Worm (Caenorhabditis elegans) whole organism, early embryonic: ENCODE results near the gene F08G12.1.

Experiments used
- B0310.2 ChIP-seq: sonication (generic microtip); optimal IDR thresholded peaks from 2 replicates; lab custom pipeline; 2016; ENCODE audit warnings: mild to moderate bottlenecking, missing genetic modification characterization, missing compliant biosample characterization
- aly-1 ChIP-seq: sonication (generic microtip); optimal IDR thresholded peaks from 2 replicates; lab custom pipeline; 2016; ENCODE audit warnings: missing genetic modification characterization, missing compliant biosample characterization
- ama-1 ChIP-seq: fragments of 150-350 bp; optimal IDR thresholded peaks from 2 replicates; lab custom pipeline; 2014
- ceh-13 ChIP-seq: fragments of 200-800 bp; sonication (Bioruptor generic); optimal IDR thresholded peaks from 2 replicates; lab custom pipeline; 2018; ENCODE audit warnings: mild to moderate bottlenecking, missing genetic modification characterization, missing compliant biosample characterization
- flt-1 ChIP-seq: fragments of 200-800 bp; sonication (Bioruptor generic); IDR thresholded peaks from 2 replicates; pipeline ENCODE4 v1.3.6; 2022; ENCODE audit warnings: missing genetic modification characterization, missing compliant biosample characterization
- hnd-1 ChIP-seq: sonication (generic microtip); optimal IDR thresholded peaks from 2 replicates; lab custom pipeline; 2016; ENCODE audit warnings: missing genetic modification characterization, missing compliant biosample characterization
- scrt-1 ChIP-seq: fragments of 200-800 bp; sonication (Bioruptor generic); IDR thresholded peaks from 2 replicates; pipeline ENCODE4 v1.3.6; 2022; ENCODE audit warnings: missing genetic modification characterization, missing compliant biosample characterization
- sea-1 ChIP-seq: fragments of 200-800 bp; sonication (Bioruptor generic); conservative IDR thresholded peaks from 2 replicates; pipeline ENCODE4 v1.3.6; 2022; ENCODE audit warnings: missing genetic modification characterization, missing compliant biosample characterization
- tbx-11 ChIP-seq: fragments of 200-800 bp; sonication (Bioruptor generic); IDR thresholded peaks from 2 replicates; pipeline ENCODE4 v1.3.6; 2022; ENCODE audit warnings: missing genetic modification characterization, missing compliant biosample characterization
- tbx-37 ChIP-seq: fragments of 200-800 bp; sonication (Bioruptor generic); conservative IDR thresholded peaks from 2 replicates; pipeline ENCODE4 v1.3.6; 2022; ENCODE audit warnings: missing genetic modification reagents, missing genetic modification characterization, missing compliant biosample characterization

DNA sequence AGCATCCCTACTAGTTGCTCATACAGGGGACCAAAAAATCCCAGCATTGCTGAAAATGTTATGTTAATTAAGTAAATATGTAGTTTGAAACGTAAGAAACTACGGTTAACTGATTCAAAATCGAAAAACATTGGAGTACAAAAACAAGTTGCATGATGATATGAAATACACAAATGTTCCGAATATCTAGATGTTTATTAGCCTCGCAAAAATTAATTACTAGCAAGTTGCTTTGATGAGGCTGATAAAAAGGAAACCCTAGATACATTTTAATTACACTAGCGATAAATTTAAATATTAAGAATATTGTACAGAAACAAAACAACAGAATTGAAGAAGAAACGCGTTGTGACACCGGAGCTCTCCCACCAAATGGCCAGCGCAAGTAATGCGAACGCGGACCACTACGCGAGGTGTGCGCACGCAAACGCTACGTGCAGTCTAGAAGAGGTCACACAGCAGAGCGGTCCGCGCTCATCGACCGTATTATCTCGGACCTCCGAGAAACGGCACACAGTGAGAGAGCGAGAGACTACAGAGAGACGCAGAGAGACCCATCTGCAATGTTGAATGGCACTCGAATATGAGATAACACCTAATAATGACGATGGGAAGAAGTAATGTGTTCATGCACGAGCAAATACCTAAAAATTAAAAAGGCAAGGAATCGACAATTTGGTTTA lies 8.8 kb downstream of the F08G12.1 start, which contains the start of gene inx-2:
- no peak for TF ChIP-seq tbx-37 (GFP tag; lab: Robert Waterston, UW)
- no peak for TF ChIP-seq aly-1 (tag; lab: Kevin White, UChicago)
- TF ChIP-seq ceh-13 (GFP tag; lab: Kevin White, UChicago) = no peak
- TF ChIP-seq ama-1 (lab: Kevin White, UChicago) = no peak
- no peak for TF ChIP-seq tbx-11 (GFP tag; lab: Robert Waterston, UW)
- no peak for TF ChIP-seq flt-1 (GFP tag; lab: Robert Waterston, UW)
- no peak for TF ChIP-seq sea-1 (GFP tag; lab: Robert Waterston, UW)
- TF ChIP-seq B0310.2 (tag; lab: Kevin White, UChicago) = no peak
- TF ChIP-seq hnd-1 (tag; lab: Kevin White, UChicago) = no peak
- TF ChIP-seq scrt-1 = no peak
